Worm (Caenorhabditis elegans): ENCODE measurements around the gene let-268.

DNA sequence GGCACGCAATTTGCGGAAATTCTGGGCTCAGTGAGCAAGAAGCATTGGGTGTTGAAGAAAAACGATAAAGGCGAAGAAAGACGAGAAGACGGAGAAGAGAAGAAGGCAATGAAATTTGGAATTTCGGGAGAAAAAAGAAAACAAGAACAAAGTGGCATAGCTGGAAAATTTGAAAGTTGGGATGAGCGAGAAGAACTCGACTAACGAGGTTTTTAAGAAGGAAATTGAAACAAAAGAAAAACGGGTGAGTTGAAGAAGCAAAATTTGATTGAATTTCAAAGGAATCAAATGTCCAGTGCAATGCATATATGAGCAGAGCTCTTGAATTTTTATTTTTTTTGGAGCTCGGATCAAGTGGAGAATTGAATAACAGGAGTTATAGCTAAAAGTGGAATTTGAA, 18.0 kb downstream of the let-268 start:
- no peak for TF ChIP-seq dao-5 (tag; optimal IDR thresholded peaks at IDR 0.05)
- no peak for TF ChIP-seq him-1 (tag; optimal IDR thresholded peaks at IDR 0.05)
